Worm (Caenorhabditis elegans): ENCODE measurements around the gene glc-4.

The glc-4 gene

ce11 chrII:7126457-7126856 is 48.3 kb downstream of the glc-4 start, which contains the start of gene F10E7.1:
TSS of gene F10E7.1 (plus strand) at chrII:7126757.
- TF ChIP-seq nhr-10 (tag; optimal IDR thresholded peaks at IDR 0.05) (no peak), mab-5 (tag; optimal IDR thresholded peaks at IDR 0.05) (no peak), nhr-12 (tag; optimal IDR thresholded peaks at IDR 0.05) (no peak), elt-1 (tag; optimal IDR thresholded peaks at IDR 0.05) (no peak), C34F6.9 (tag; optimal IDR thresholded peaks at IDR 0.05) (no peak), ceh-16 (tag; optimal IDR thresholded peaks at IDR 0.05) (no peak), mdl-1 (tag; optimal IDR thresholded peaks at IDR 0.05) (no peak), nhr-25 (tag; optimal IDR thresholded peaks at IDR 0.05) (no peak), Y55F3AM.14 (GFP tag; optimal IDR thresholded peaks at IDR 0.05) (no peak), unc-62 (GFP tag; optimal IDR thresholded peaks at IDR 0.05) (no peak)

- TF ChIP-seq ama-1 (optimal IDR thresholded peaks at IDR 0.05) (no peak), lsy-2 (tag; optimal IDR thresholded peaks at IDR 0.05) (peak in 1 of 2 experiments; percentile 55), lin-11 (tag; optimal IDR thresholded peaks at IDR 0.05) (no peak), sma-9 (GFP tag; optimal IDR thresholded peaks at IDR 0.05) (peak; percentile 82), sma-9 (tag; optimal IDR thresholded peaks at IDR 0.05) (no peak), lin-39 (tag; optimal IDR thresholded peaks at IDR 0.05) (no peak), C34F6.9 (tag; optimal IDR thresholded peaks at IDR 0.05) (peak; percentile 20), F13H6.1 (tag; optimal IDR thresholded peaks at IDR 0.05) (peak; percentile 8), unc-55 (GFP tag; optimal IDR thresholded peaks at IDR 0.05) (peak; percentile 69)
These were observed 51.9 kb downstream of the glc-4 start, which contains the start of gene F10E7.11 for ce11 chrII:7122661-7123418. TSS of gene F10E7.11 (minus strand) at chrII:7122892.
